Worm (Caenorhabditis elegans) whole organism, L1 larva: ENCODE measurements around the gene ugt-66.
A peak's percentile ranks its signal among the peaks of the same experiment; 100 is the strongest.

Source experiments
- C04F5.9 ChIP-seq: sonication (generic microtip); optimal IDR thresholded peaks from 2 replicates; lab custom pipeline; 2016; ENCODE audit warnings: missing genetic modification characterization, missing compliant biosample characterization
- F16B12.6 ChIP-seq: fragments of 150-350 bp; optimal IDR thresholded peaks from 2 replicates; lab custom pipeline; 2014; ENCODE audit warnings: missing biosample characterization, missing genetic modification characterization
- aly-2 ChIP-seq: fragments of 150-350 bp; optimal IDR thresholded peaks from 2 replicates; lab custom pipeline; 2014; ENCODE audit warnings: missing biosample characterization, missing genetic modification characterization
- ama-1 ChIP-seq: fragments of 150-350 bp; optimal IDR thresholded peaks from 2 replicates; lab custom pipeline; 2014
- blmp-1 ChIP-seq: fragments of 150-350 bp; optimal IDR thresholded peaks from 2 replicates; lab custom pipeline; 2014; ENCODE audit warnings: missing biosample characterization, missing genetic modification characterization
- ceh-8 ChIP-seq: fragments of 200-800 bp; sonication (Bioruptor generic); optimal IDR thresholded peaks from 2 replicates; lab custom pipeline; 2018; ENCODE audit warnings: mild to moderate bottlenecking, missing genetic modification characterization, moderate library complexity, missing compliant biosample characterization
- dpl-1 ChIP-seq, 3 experiments: fragments of 150-350 bp in 2 of 3; sonication (generic microtip) in 1 of 3; optimal IDR thresholded peaks; 2 replicates each; lab custom pipeline; 2014 to 2017; ENCODE audit warnings: missing biosample characterization in 3 of 3, missing genetic modification characterization in 3 of 3, missing genetic modification reagents in 3 of 3
- efl-1 ChIP-seq, 4 experiments: fragments of 150-350 bp; optimal IDR thresholded peaks in 3 of 4; peaks in 1 of 4; 1 replicate in 1 of 4; 2 replicates in 3 of 4; lab custom pipeline; 2014; ENCODE audit warnings: missing biosample characterization in 2 of 4, missing genetic modification characterization in 2 of 4, missing genetic modification reagents in 2 of 4
- elt-2 ChIP-seq: sonication (generic microtip); optimal IDR thresholded peaks from 2 replicates; lab custom pipeline; 2016; ENCODE audit warnings: missing genetic modification characterization, mild to moderate bottlenecking, inconsistent platforms, missing compliant biosample characterization, missing genetic modification reagents
- ets-5 ChIP-seq: fragments of 200-800 bp; sonication (Bioruptor generic); IDR thresholded peaks from 2 replicates; pipeline ENCODE4 v1.3.6; 2022; ENCODE audit warnings: missing genetic modification characterization, missing compliant biosample characterization
- hpl-2 ChIP-seq: fragments of 150-350 bp; optimal IDR thresholded peaks from 2 replicates; lab custom pipeline; 2014; ENCODE audit warnings: missing biosample characterization, missing genetic modification reagents, missing genetic modification characterization
- irx-1 ChIP-seq: sonication (generic microtip); optimal IDR thresholded peaks from 2 replicates; lab custom pipeline; 2016; ENCODE audit warnings: missing genetic modification characterization, missing compliant biosample characterization
- jun-1 ChIP-seq: fragments of 150-350 bp; optimal IDR thresholded peaks from 2 replicates; lab custom pipeline; 2014; ENCODE audit warnings: missing biosample characterization, missing genetic modification reagents, missing genetic modification characterization
- lin-14 ChIP-seq: fragments of 200-800 bp; sonication (Bioruptor generic); optimal IDR thresholded peaks from 2 replicates; lab custom pipeline; 2018; ENCODE audit warnings: mild to moderate bottlenecking, missing genetic modification characterization, moderate library complexity, missing compliant biosample characterization
- lin-39 ChIP-seq: fragments of 150-350 bp; optimal IDR thresholded peaks from 2 replicates; lab custom pipeline; 2014; ENCODE audit warnings: missing biosample characterization, missing genetic modification reagents, missing genetic modification characterization
- lir-3 ChIP-seq: sonication (generic microtip); optimal IDR thresholded peaks from 2 replicates; lab custom pipeline; 2016; ENCODE audit warnings: mild to moderate bottlenecking, missing genetic modification characterization, moderate library complexity, missing compliant biosample characterization; ENCODE audit not compliant: poor library complexity
- mdl-1 ChIP-seq, 2 experiments: fragments of 150-350 bp; optimal IDR thresholded peaks; 2 replicates each; lab custom pipeline; 2014 to 2017; ENCODE audit warnings: missing biosample characterization in 2 of 2, missing genetic modification characterization in 2 of 2, inconsistent platforms in 1 of 2
- mef-2 ChIP-seq: fragments of 150-350 bp; optimal IDR thresholded peaks from 2 replicates; lab custom pipeline; 2014; ENCODE audit warnings: missing biosample characterization, missing genetic modification characterization
- mep-1 ChIP-seq: fragments of 150-350 bp; optimal IDR thresholded peaks from 2 replicates; lab custom pipeline; 2014; ENCODE audit warnings: missing biosample characterization, missing genetic modification characterization
- nhr-11 ChIP-seq: fragments of 150-350 bp; optimal IDR thresholded peaks from 2 replicates; lab custom pipeline; 2014; ENCODE audit warnings: missing biosample characterization, missing genetic modification characterization
- nhr-19 ChIP-seq: fragments of 200-800 bp; sonication (Bioruptor generic); conservative IDR thresholded peaks from 2 replicates; pipeline ENCODE4 v1.3.6; 2022; ENCODE audit warnings: missing genetic modification characterization, missing compliant biosample characterization
- nhr-237 ChIP-seq: fragments of 150-350 bp; optimal IDR thresholded peaks from 2 replicates; lab custom pipeline; 2014; ENCODE audit warnings: missing biosample characterization, missing genetic modification characterization
- nhr-71 ChIP-seq: sonication (generic microtip); optimal IDR thresholded peaks from 2 replicates; lab custom pipeline; 2016; ENCODE audit warnings: mild to moderate bottlenecking, missing genetic modification characterization, moderate library complexity, missing compliant biosample characterization
- nhr-85 ChIP-seq: sonication (generic microtip); peaks from one replicate; lab custom pipeline; 2016; ENCODE audit warnings: missing genetic modification characterization, inconsistent platforms, missing compliant biosample characterization
- pax-3 ChIP-seq: fragments of 200-800 bp; sonication (Bioruptor generic); optimal IDR thresholded peaks from 2 replicates; lab custom pipeline; 2018; ENCODE audit warnings: mild to moderate bottlenecking, missing genetic modification characterization, moderate library complexity, missing compliant biosample characterization
- rnt-1 ChIP-seq: sonication (generic microtip); optimal IDR thresholded peaks from 2 replicates; lab custom pipeline; 2016; ENCODE audit warnings: mild to moderate bottlenecking, missing genetic modification characterization, moderate library complexity, missing compliant biosample characterization
- skn-1 ChIP-seq: fragments of 150-350 bp; optimal IDR thresholded peaks from 2 replicates; lab custom pipeline; 2014; ENCODE audit warnings: missing biosample characterization, missing genetic modification characterization
- snpc-4 ChIP-seq: fragments of 150-350 bp; optimal IDR thresholded peaks from 2 replicates; lab custom pipeline; 2014; ENCODE audit warnings: missing biosample characterization, missing genetic modification characterization
- sup-37 ChIP-seq: fragments of 200-800 bp; sonication (Bioruptor generic); optimal IDR thresholded peaks from 2 replicates; lab custom pipeline; 2018; ENCODE audit warnings: mild to moderate bottlenecking, missing genetic modification characterization, missing compliant biosample characterization
- swsn-7 ChIP-seq: sonication (generic microtip); optimal IDR thresholded peaks from 2 replicates; lab custom pipeline; 2016; ENCODE audit warnings: missing genetic modification characterization, missing compliant biosample characterization
- unc-130 ChIP-seq: fragments of 150-350 bp; optimal IDR thresholded peaks from 2 replicates; lab custom pipeline; 2017; ENCODE audit warnings: missing biosample characterization, missing genetic modification characterization, inconsistent platforms
- unc-30 ChIP-seq: sonication (generic microtip); optimal IDR thresholded peaks from 2 replicates; lab custom pipeline; 2017; ENCODE audit warnings: missing biosample characterization, missing genetic modification characterization
- unc-62 ChIP-seq: fragments of 150-350 bp; optimal IDR thresholded peaks from 2 replicates; lab custom pipeline; 2014; ENCODE audit warnings: missing biosample characterization, missing genetic modification reagents, missing genetic modification characterization
- unc-86 ChIP-seq: sonication (generic microtip); optimal IDR thresholded peaks from 2 replicates; lab custom pipeline; 2016; ENCODE audit warnings: missing genetic modification characterization, missing compliant biosample characterization
- xbp-1 ChIP-seq: sonication (generic microtip); optimal IDR thresholded peaks from 2 replicates; lab custom pipeline; 2016; ENCODE audit warnings: missing genetic modification characterization, missing compliant biosample characterization
- zip-4 ChIP-seq: fragments of 200-800 bp; sonication (Bioruptor generic); optimal IDR thresholded peaks from 2 replicates; lab custom pipeline; 2018; ENCODE audit warnings: mild to moderate bottlenecking, missing genetic modification characterization, moderate library complexity, missing compliant biosample characterization

Gene ugt-66

ce11 chrIII:6198378-6199234 is 4.2 kb upstream of the ugt-66 start, which contains the start of the genes C23G10.7 and rpn-2 (continued):
- TF ChIP-seq skn-1 (peak; percentile 98), nhr-11 (tag; lab: Kevin White, UChicago) (no peak), lin-39 (tag; lab: Kevin White, UChicago) (peak; percentile 13), aly-2 (tag; lab: Kevin White, UChicago) (no peak), sup-37 (GFP tag; lab: Kevin White, UChicago) (peak; percentile 1), hpl-2 (GFP tag; lab: Kevin White, UChicago) (no peak), unc-30 (no peak), ama-1 (lab: Kevin White, UChicago) (peak; percentile 14), rnt-1 (tag; lab: Kevin White, UChicago) (peak; percentile 89), mef-2 (tag; lab: Kevin White, UChicago) (no peak), efl-1 (optimal IDR thresholded peaks at IDR 0.05; lab: Kevin White, UChicago) (peak; percentile 74 to 79), efl-1 (GFP tag; optimal IDR thresholded peaks at IDR 0.05 in 1 of 2; lab: Kevin White, UChicago) (peak; percentile 72 to 97), mdl-1 (tag; optimal IDR thresholded peaks at IDR 0.05; lab: Kevin White, UChicago) (peak in 1 of 2 experiments; percentile 55), xbp-1 (peak; percentile 67), elt-2 (tag; lab: Kevin White, UChicago) (peak; percentile 24), nhr-19 (peak; percentile 72), F16B12.6 (tag; lab: Kevin White, UChicago) (peak; percentile 52), snpc-4 (tag; lab: Kevin White, UChicago) (peak; percentile 31), irx-1 (peak; percentile 49), dpl-1 (GFP tag; optimal IDR thresholded peaks at IDR 0.05; lab: Kevin White, UChicago) (peak; percentile 53 to 79 (median 77)), zip-4 (GFP tag; lab: Kevin White, UChicago) (peak; percentile 17), C04F5.9 (tag; lab: Kevin White, UChicago) (peak; percentile 36), lir-3 (tag; lab: Kevin White, UChicago) (peak; percentile 1), lin-14 (peak; percentile 64), mep-1 (tag; lab: Kevin White, UChicago) (peak; percentile 90), unc-86 (tag; lab: Kevin White, UChicago) (peak; percentile 61), blmp-1 (tag; lab: Kevin White, UChicago) (peak; percentile 52), swsn-7 (peak; percentile 74), ceh-8 (GFP tag; lab: Kevin White, UChicago) (no peak), unc-62 (GFP tag; lab: Kevin White, UChicago) (no peak)

- no peak for TF ChIP-seq nhr-85 (tag; lab: Kevin White, UChicago)
- TF ChIP-seq efl-1 (optimal IDR thresholded peaks at IDR 0.05; lab: Kevin White, UChicago), result no peak
- peak in 1 of 2 experiments; percentile 63 for TF ChIP-seq efl-1 (GFP tag; optimal IDR thresholded peaks at IDR 0.05 in 1 of 2; lab: Kevin White, UChicago)
Observed at ce11 chrIII:6195718-6196117, 1.3 kb upstream of the ugt-66 start.

ce11 chrIII:6190810-6191209 is 3.6 kb downstream of the ugt-66 start, which contains the start of gene C23G10.5:
Gene C23G10.5 (plus strand): TSS chrIII:6191110.
- TF ChIP-seq pax-3 (tag; lab: Kevin White, UChicago), result no peak
- no peak for TF ChIP-seq nhr-71 (tag; lab: Kevin White, UChicago)
- no peak for TF ChIP-seq nhr-85 (tag; lab: Kevin White, UChicago)
- no peak for TF ChIP-seq mdl-1 (tag; optimal IDR thresholded peaks at IDR 0.05; lab: Kevin White, UChicago)
- no peak for TF ChIP-seq ets-5 (GFP tag; lab: Robert Waterston, UW)
- no peak for TF ChIP-seq unc-130 (tag; lab: Kevin White, UChicago)
- TF ChIP-seq jun-1 (tag; lab: Kevin White, UChicago), result no peak
- TF ChIP-seq lir-3 (tag; lab: Kevin White, UChicago), result no peak
- no peak for TF ChIP-seq nhr-237
- no peak for TF ChIP-seq F16B12.6 (tag; lab: Kevin White, UChicago)
